Worm (Caenorhabditis elegans): ENCODE measurements around the gene crn-7.

- TF ChIP-seq dve-1 (tag; optimal IDR thresholded peaks at IDR 0.05), result no peak
- no peak for TF ChIP-seq nhr-11 (tag; optimal IDR thresholded peaks at IDR 0.05)
- no peak for TF ChIP-seq unc-86 (tag; optimal IDR thresholded peaks at IDR 0.05)
Observed at ce11 chrIII:8318488-8318887, 50.2 kb downstream of the crn-7 start, which contains the start of gene sas-4.

Measured in whole organism, late embryonic.